Fruit fly (Drosophila melanogaster): ENCODE data around the gene CG9555.

CG9555 gene

DNA sequence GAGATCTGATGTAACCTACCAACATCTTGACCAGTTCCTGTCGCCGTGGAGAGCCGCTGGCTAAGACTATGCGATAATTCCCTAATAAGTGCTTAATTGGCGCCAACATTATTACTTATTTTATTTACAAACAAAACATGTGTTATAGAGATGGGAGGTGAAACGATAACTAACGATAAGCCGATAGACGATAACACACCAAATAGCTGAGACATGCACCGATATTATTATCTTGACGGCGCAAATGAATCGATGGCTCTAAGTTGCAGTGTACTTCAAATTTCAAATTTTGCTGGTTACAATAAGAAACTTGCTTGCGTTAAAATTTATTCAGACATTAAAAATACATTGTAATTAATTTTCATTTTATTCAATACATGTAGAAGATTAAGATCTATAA, 48.4 kb upstream of the CG9555 start, which contains the start of gene CG9515 (continued):
- TF ChIP-seq Gug (GFP tag; IDR thresholded peaks at IDR 0.05) (no peak), CG4707 (GFP tag; optimal IDR thresholded peaks at IDR 0.05) (no peak), CG8944 (GFP tag; optimal IDR thresholded peaks at IDR 0.05) (no peak), Hr39 (optimal IDR thresholded peaks at IDR 0.05) (no peak), Fer1 (GFP tag; optimal IDR thresholded peaks at IDR 0.05) (peak; percentile 6), CG12942 (GFP tag; optimal IDR thresholded peaks at IDR 0.05) (no peak), CG13296 (GFP tag; optimal IDR thresholded peaks at IDR 0.05) (no peak), Asciz (GFP tag; optimal IDR thresholded peaks at IDR 0.05) (no peak), Poxn (GFP tag; IDR thresholded peaks at IDR 0.05) (no peak), Ptx1 (GFP tag; IDR thresholded peaks at IDR 0.05) (no peak), CG10565 (GFP tag; optimal IDR thresholded peaks at IDR 0.05) (no peak), luna (GFP tag; optimal IDR thresholded peaks at IDR 0.05) (no peak), Sry-δ (GFP tag; optimal IDR thresholded peaks at IDR 0.05) (peak; percentile 92), CG13894 (tag; optimal IDR thresholded peaks at IDR 0.05) (no peak), Meics (GFP tag; optimal IDR thresholded peaks at IDR 0.05) (no peak), YL-1 (GFP tag; optimal IDR thresholded peaks at IDR 0.05) (peak; percentile 35), pb (GFP tag; optimal IDR thresholded peaks at IDR 0.05) (no peak), pita (GFP tag; optimal IDR thresholded peaks at IDR 0.05) (peak; percentile 48), Dref (GFP tag; IDR thresholded peaks at IDR 0.05) (peak; percentile 99), CG11695 (GFP tag; IDR thresholded peaks at IDR 0.05) (no peak), ERR (GFP tag; optimal IDR thresholded peaks at IDR 0.05) (no peak), Spps (tag; optimal IDR thresholded peaks at IDR 0.05) (no peak), br (optimal IDR thresholded peaks at IDR 0.05) (no peak), CG15696 (tag; optimal IDR thresholded peaks at IDR 0.05) (no peak), ssp (GFP tag; IDR thresholded peaks at IDR 0.05) (no peak), CG17186 (GFP tag; optimal IDR thresholded peaks at IDR 0.05) (peak; percentile 78), TFAM (GFP tag; optimal IDR thresholded peaks at IDR 0.05) (no peak), ato (GFP tag; IDR thresholded peaks at IDR 0.05; ENCODE audit: partially characterized antibody) (peak; percentile 83), tup (GFP tag; optimal IDR thresholded peaks at IDR 0.05) (no peak), CTCF (GFP tag; optimal IDR thresholded peaks at IDR 0.05) (peak; percentile 31), CG17829 (tag; optimal IDR thresholded peaks at IDR 0.05) (peak; percentile 30), CG3726 (GFP tag; IDR thresholded peaks at IDR 0.05) (no peak), fd96Cb (tag; optimal IDR thresholded peaks at IDR 0.05) (no peak), ara (GFP tag; IDR thresholded peaks at IDR 0.05) (no peak), CG4424 (GFP tag; optimal IDR thresholded peaks at IDR 0.05) (no peak), H15 (GFP tag; IDR thresholded peaks at IDR 0.05) (no peak), maf-S (GFP tag; optimal IDR thresholded peaks at IDR 0.05) (no peak), dmrt99B (tag; optimal IDR thresholded peaks at IDR 0.05) (no peak), pum (GFP tag; optimal IDR thresholded peaks at IDR 0.05) (no peak), sens-2 (GFP tag; IDR thresholded peaks at IDR 0.05) (no peak), Awh (GFP tag; IDR thresholded peaks at IDR 0.05) (no peak), CG32772 (GFP tag; IDR thresholded peaks at IDR 0.05) (no peak), Abd-B (GFP tag; optimal IDR thresholded peaks at IDR 0.05) (no peak), Nf-YA (GFP tag; IDR thresholded peaks at IDR 0.05) (no peak), h (optimal IDR thresholded peaks at IDR 0.05) (no peak), dmrt11E (tag; optimal IDR thresholded peaks at IDR 0.05) (no peak), MTF-1 (GFP tag; optimal IDR thresholded peaks at IDR 0.05; ENCODE audit: borderline replicate concordance) (no peak), vnd (GFP tag; IDR thresholded peaks at IDR 0.05; ENCODE audit: partially characterized antibody) (peak; percentile 69), Drgx (GFP tag; IDR thresholded peaks at IDR 0.05) (no peak), CG3838 (GFP tag; optimal IDR thresholded peaks at IDR 0.05) (no peak), Mes4 (GFP tag; optimal IDR thresholded peaks at IDR 0.05) (no peak), CG6254 (GFP tag; optimal IDR thresholded peaks at IDR 0.05) (no peak), CG8765 (GFP tag; IDR thresholded peaks at IDR 0.05) (no peak), tx (GFP tag; optimal IDR thresholded peaks at IDR 0.05) (no peak)

Data from whole organism, embryonic.